Worm (Caenorhabditis elegans): Measurements from ENCODE around the gene F59B2.9.

DNA sequence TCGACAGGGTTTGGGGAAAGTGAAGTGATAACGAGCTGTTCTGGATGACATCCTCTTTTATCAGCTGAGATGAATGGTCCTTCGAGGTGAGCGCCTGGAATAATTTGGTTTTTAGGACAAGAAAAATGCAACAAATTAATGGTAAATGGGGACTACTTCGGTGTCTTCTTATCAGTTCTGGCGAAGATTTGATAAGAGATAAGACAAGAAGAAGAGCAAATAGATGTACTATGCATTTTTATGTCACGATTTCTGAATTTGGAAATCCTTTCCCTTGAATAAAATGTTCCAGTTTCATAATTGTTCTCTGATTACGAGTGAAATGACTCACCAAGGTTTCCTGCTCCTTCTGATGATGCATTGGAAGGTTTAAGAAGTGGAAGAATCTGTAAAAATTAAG lies 14.4 kb downstream of the F59B2.9 start:
- TF ChIP-seq F39B2.1 (GFP tag; IDR thresholded peaks at IDR 0.05) (no peak), nfyb-1 (GFP tag; IDR thresholded peaks at IDR 0.05) (no peak), ama-1 (optimal IDR thresholded peaks at IDR 0.05) (no peak), ama-1 (GFP tag; optimal IDR thresholded peaks at IDR 0.05) (no peak), hlh-12 (tag; optimal IDR thresholded peaks at IDR 0.05) (no peak), F57A8.1 (GFP tag; optimal IDR thresholded peaks at IDR 0.05) (no peak), snpc-1.1 (tag; optimal IDR thresholded peaks at IDR 0.05; ENCODE audit: insufficient read depth) (no peak), unc-130 (GFP tag; optimal IDR thresholded peaks at IDR 0.05) (no peak), snpc-4 (GFP tag; optimal IDR thresholded peaks at IDR 0.05) (no peak), snpc-4 (tag; optimal IDR thresholded peaks at IDR 0.05) (no peak), hrde-1 (tag; optimal IDR thresholded peaks at IDR 0.05; ENCODE audit: borderline replicate concordance) (no peak), snpc-1.3 (tag; optimal IDR thresholded peaks at IDR 0.05; ENCODE audit: insufficient read depth) (no peak), snpc-3.4 (tag; optimal IDR thresholded peaks at IDR 0.05) (no peak), attf-6 (GFP tag; IDR thresholded peaks at IDR 0.05) (no peak), fkh-3 (tag; optimal IDR thresholded peaks at IDR 0.05) (no peak)

All from whole organism, young adult.